Fruit fly (Drosophila melanogaster) whole organism, embryonic: ENCODE data around the gene CG45011.

Experiments used
- B-H2 ChIP-seq: fragments of 200-800 bp; sonication (Bioruptor generic); optimal IDR thresholded peaks from 2 replicates; lab custom pipeline; 2018; ENCODE audit warnings: missing biosample characterization, mild to moderate bottlenecking, missing genetic modification characterization
- CG10431 ChIP-seq: fragments of 200-800 bp; sonication (Bioruptor generic); optimal IDR thresholded peaks from 3 replicates; lab custom pipeline; 2018; ENCODE audit warnings: missing biosample characterization, mild to moderate bottlenecking, missing genetic modification characterization
- CG11695 ChIP-seq: fragments of 200-800 bp; sonication (Bioruptor generic); IDR thresholded peaks from 3 replicates; pipeline ENCODE4 v1.3.6; 2022; ENCODE audit warnings: missing biosample characterization, missing genetic modification characterization
- CG13894 ChIP-seq: fragments of 200-800 bp; sonication (Bioruptor generic); optimal IDR thresholded peaks from 3 replicates; lab custom pipeline; 2018; ENCODE audit warnings: missing biosample characterization, mild to moderate bottlenecking, missing genetic modification characterization, moderate library complexity
- CG14050 ChIP-seq: fragments of 200-800 bp; sonication (Bioruptor generic); IDR thresholded peaks from 3 replicates; pipeline ENCODE4 v1.3.6; 2022; ENCODE audit warnings: missing biosample characterization, missing genetic modification characterization
- CG17385 ChIP-seq: fragments of 200-800 bp; sonication (Bioruptor generic); optimal IDR thresholded peaks from 3 replicates; lab custom pipeline; 2018; ENCODE audit warnings: missing biosample characterization, mild to moderate bottlenecking, missing genetic modification characterization
- CG1832 ChIP-seq: fragments of 200-800 bp; sonication (Bioruptor generic); optimal IDR thresholded peaks from 2 replicates; lab custom pipeline; 2017; ENCODE audit warnings: missing biosample characterization, mild to moderate bottlenecking, missing genetic modification characterization, inconsistent platforms
- CG2678 ChIP-seq: fragments of 200-800 bp; sonication (Bioruptor generic); optimal IDR thresholded peaks from 3 replicates; lab custom pipeline; 2019; ENCODE audit warnings: missing biosample characterization, mild to moderate bottlenecking, missing genetic modification characterization, moderate library complexity
- CG3163 ChIP-seq: fragments of 200-800 bp; sonication (Bioruptor generic); optimal IDR thresholded peaks from 3 replicates; lab custom pipeline; 2016; ENCODE audit warnings: missing biosample characterization, missing genetic modification characterization
- CG34224 ChIP-seq: fragments of 200-800 bp; sonication (Bioruptor generic); IDR thresholded peaks from 3 replicates; pipeline ENCODE4 v1.3.6; 2022; ENCODE audit warnings: missing biosample characterization, missing genetic modification characterization; ENCODE audit not compliant: partially characterized antibody
- CG34422 ChIP-seq: fragments of 200-800 bp; sonication (Bioruptor generic); IDR thresholded peaks from 3 replicates; pipeline ENCODE4 v1.3.6; 2022; ENCODE audit warnings: missing biosample characterization, missing genetic modification characterization
- CG42726 ChIP-seq: fragments of 200-800 bp; sonication (Bioruptor generic); IDR thresholded peaks from 2 replicates; pipeline ENCODE4 v1.3.6; 2022; ENCODE audit warnings: missing biosample characterization, missing genetic modification characterization; ENCODE audit not compliant: partially characterized antibody
- CG4282 ChIP-seq: fragments of 200-800 bp; sonication (Bioruptor generic); optimal IDR thresholded peaks from 2 replicates; lab custom pipeline; 2016; ENCODE audit warnings: missing biosample characterization, missing genetic modification characterization
- CG4404 ChIP-seq: fragments of 200-800 bp; sonication (Bioruptor generic); IDR thresholded peaks from 2 replicates; pipeline ENCODE4 v1.3.6; 2022; ENCODE audit warnings: missing biosample characterization, missing genetic modification characterization
- Camta ChIP-seq: fragments of 200-800 bp; sonication (Bioruptor generic); optimal IDR thresholded peaks from 2 replicates; lab custom pipeline; 2016; ENCODE audit warnings: missing biosample characterization, missing genetic modification characterization
- Deaf1 ChIP-seq: fragments of 200-800 bp; optimal IDR thresholded peaks from 3 replicates; lab custom pipeline; 2019; ENCODE audit warnings: missing biosample characterization, mild to moderate bottlenecking, missing genetic modification characterization, moderate library complexity
- Dfd ChIP-seq, 2 experiments: fragments of >200 bp; optimal IDR thresholded peaks; 2 replicates each; lab custom pipeline; 2017; ENCODE audit warnings: missing biosample characterization in 2 of 2, missing genetic modification characterization in 2 of 2
- Dll ChIP-seq: fragments of 200-800 bp; sonication (Bioruptor generic); IDR thresholded peaks from 4 replicates; pipeline ENCODE4 v1.3.6; 2022; ENCODE audit warnings: missing biosample characterization, missing genetic modification characterization; ENCODE audit not compliant: partially characterized antibody
- Drgx ChIP-seq: fragments of 200-800 bp; sonication (Bioruptor generic); IDR thresholded peaks from 2 replicates; pipeline ENCODE4 v1.3.6; 2022; ENCODE audit warnings: missing biosample characterization, missing genetic modification characterization
- ERR ChIP-seq: fragments of 200-800 bp; sonication (Bioruptor generic); optimal IDR thresholded peaks from 2 replicates; lab custom pipeline; 2016; ENCODE audit warnings: missing biosample characterization, missing genetic modification characterization
- H15 ChIP-seq: fragments of 200-800 bp; sonication (Bioruptor generic); IDR thresholded peaks from 3 replicates; pipeline ENCODE4 v1.3.6; 2022; ENCODE audit warnings: missing biosample characterization, missing genetic modification characterization
- HLH4C ChIP-seq: fragments of 200-800 bp; sonication (Bioruptor generic); IDR thresholded peaks from 3 replicates; pipeline ENCODE4 v1.3.6; 2022; ENCODE audit warnings: missing biosample characterization, missing genetic modification characterization; ENCODE audit not compliant: partially characterized antibody
- Hr3 ChIP-seq: fragments of 200-800 bp; sonication (Bioruptor generic); optimal IDR thresholded peaks from 3 replicates; lab custom pipeline; 2016; ENCODE audit warnings: missing biosample characterization, missing genetic modification characterization
- Hr39 ChIP-seq: fragments of >200 bp; optimal IDR thresholded peaks from 2 replicates; lab custom pipeline; 2017
- Med ChIP-seq: fragments of 200-800 bp; sonication (Bioruptor generic); peaks from one replicate; lab custom pipeline; 2016; ENCODE audit warnings: missing biosample characterization, missing genetic modification characterization, mild to moderate bottlenecking, inconsistent platforms, moderate library complexity
- Nf-YB ChIP-seq: fragments of 200-800 bp; sonication (Bioruptor generic); optimal IDR thresholded peaks from 3 replicates; lab custom pipeline; 2019; ENCODE audit warnings: missing biosample characterization, mild to moderate bottlenecking, missing genetic modification characterization, moderate library complexity
- Nf-YC ChIP-seq: fragments of 200-800 bp; optimal IDR thresholded peaks from 3 replicates; lab custom pipeline; 2019; ENCODE audit warnings: missing biosample characterization, mild to moderate bottlenecking, missing genetic modification characterization, moderate library complexity
- Side ChIP-seq: fragments of 200-800 bp; sonication (Bioruptor generic); optimal IDR thresholded peaks from 2 replicates; lab custom pipeline; 2016; ENCODE audit warnings: missing biosample characterization, missing genetic modification characterization
- Trl ChIP-seq, 3 experiments: fragments of >200 bp in 2 of 3; fragments of 200-800 bp in 1 of 3; sonication (Bioruptor generic) in 1 of 3; optimal IDR thresholded peaks; 2 replicates in 1 of 3; 3 replicates in 2 of 3; lab custom pipeline; 2016 to 2017; ENCODE audit warnings: missing biosample characterization in 1 of 3, missing genetic modification characterization in 1 of 3
- abd-A ChIP-seq: fragments of 200-800 bp; sonication (Bioruptor generic); optimal IDR thresholded peaks from 3 replicates; lab custom pipeline; 2019; ENCODE audit warnings: missing biosample characterization, mild to moderate bottlenecking, missing genetic modification characterization, moderate library complexity
- ac ChIP-seq: fragments of 200-800 bp; sonication (Bioruptor generic); optimal IDR thresholded peaks from 3 replicates; lab custom pipeline; 2017; ENCODE audit warnings: missing biosample characterization, mild to moderate bottlenecking, missing genetic modification characterization
- bowl ChIP-seq: fragments of 200-800 bp; sonication (Bioruptor generic); IDR thresholded peaks from 2 replicates; pipeline ENCODE4 v1.3.6; 2022; ENCODE audit warnings: missing biosample characterization, missing genetic modification characterization
- bsh ChIP-seq, 2 experiments: fragments of 200-800 bp; sonication (Bioruptor generic); optimal IDR thresholded peaks; 2 replicates each; lab custom pipeline; 2017 to 2018; ENCODE audit warnings: mild to moderate bottlenecking in 2 of 2, missing biosample characterization in 2 of 2, missing genetic modification characterization in 2 of 2, moderate library complexity in 1 of 2
- chm ChIP-seq: fragments of 200-800 bp; sonication (Bioruptor generic); IDR thresholded peaks from 2 replicates; pipeline ENCODE4 v1.3.6; 2022; ENCODE audit warnings: missing biosample characterization, missing genetic modification characterization
- crol ChIP-seq: fragments of 200-800 bp; sonication (Bioruptor generic); IDR thresholded peaks from 2 replicates; pipeline ENCODE4 v1.3.6; 2022; ENCODE audit warnings: missing biosample characterization, missing genetic modification characterization
- ewg ChIP-seq: fragments of 200-800 bp; sonication (Bioruptor generic); optimal IDR thresholded peaks from 3 replicates; lab custom pipeline; 2017; ENCODE audit warnings: mild to moderate bottlenecking, missing biosample characterization, missing genetic modification reagents, missing genetic modification characterization
- insv ChIP-seq, 2 experiments: fragments of 200-800 bp; sonication (Bioruptor generic); optimal IDR thresholded peaks; 3 replicates each; lab custom pipeline; 2016 to 2018; ENCODE audit warnings: missing biosample characterization in 2 of 2, missing genetic modification characterization in 2 of 2
- kah ChIP-seq: fragments of 200-800 bp; sonication (Bioruptor generic); optimal IDR thresholded peaks from 2 replicates; lab custom pipeline; 2018; ENCODE audit warnings: missing biosample characterization, mild to moderate bottlenecking, missing genetic modification characterization
- klu ChIP-seq: fragments of 200-800 bp; sonication (Bioruptor generic); IDR thresholded peaks from 2 replicates; pipeline ENCODE4 v1.3.6; 2022; ENCODE audit warnings: missing biosample characterization, missing genetic modification characterization
- lola ChIP-seq, 3 experiments: fragments of >200 bp in 2 of 3; fragments of 200-800 bp in 1 of 3; sonication (Bioruptor generic) in 1 of 3; optimal IDR thresholded peaks; 2 replicates each; lab custom pipeline; 2017 to 2019; ENCODE audit warnings: missing biosample characterization in 3 of 3, missing genetic modification characterization in 3 of 3, mild to moderate bottlenecking in 1 of 3, moderate library complexity in 1 of 3
- luna ChIP-seq: fragments of 200-800 bp; sonication (Bioruptor generic); optimal IDR thresholded peaks from 2 replicates; lab custom pipeline; 2016; ENCODE audit warnings: missing biosample characterization, missing genetic modification characterization
- nom ChIP-seq: fragments of 200-800 bp; sonication (Bioruptor generic); optimal IDR thresholded peaks from 2 replicates; lab custom pipeline; 2017; ENCODE audit warnings: missing biosample characterization, missing genetic modification characterization, mild to moderate bottlenecking, moderate library complexity, missing genetic modification reagents
- onecut ChIP-seq: fragments of 200-800 bp; sonication (Bioruptor generic); IDR thresholded peaks from 2 replicates; pipeline ENCODE4 v1.3.6; 2022; ENCODE audit warnings: missing biosample characterization, missing genetic modification characterization
- psq ChIP-seq: fragments of 200-800 bp; sonication (Bioruptor generic); optimal IDR thresholded peaks from 2 replicates; lab custom pipeline; 2017; ENCODE audit warnings: missing biosample characterization, missing genetic modification characterization
- sens ChIP-seq: fragments of 200-800 bp; sonication (Bioruptor generic); peaks from one replicate; lab custom pipeline; 2016; ENCODE audit warnings: missing biosample characterization, missing genetic modification characterization
- tap ChIP-seq: fragments of 200-800 bp; optimal IDR thresholded peaks from 3 replicates; lab custom pipeline; 2019; ENCODE audit warnings: missing biosample characterization, mild to moderate bottlenecking, missing genetic modification characterization, moderate library complexity
- yki ChIP-seq: fragments of >200 bp; optimal IDR thresholded peaks from 3 replicates; lab custom pipeline; 2018

Gene CG45011

dm6 chr2L:11797127-11797526 is 36.8 kb upstream of the CG45011 start:
- peak; percentile 14 for TF ChIP-seq kah (GFP tag; lab: Kevin White, UChicago)
- peak in 1 of 2 experiments; percentile 84 for TF ChIP-seq Dfd (GFP tag; optimal IDR thresholded peaks at IDR 0.05; lab: Kevin White, UChicago)
- peak; percentile 50 for TF ChIP-seq Med (GFP tag; lab: Kevin White, UChicago)
- 0 out of 2 replicates have a peak, but pooled peaks have one; percentile 16 for TF ChIP-seq CG42726
- TF ChIP-seq CG4404 (GFP tag; lab: Robert Waterston, UW), result no peak
- no peak for TF ChIP-seq tap (tag; lab: Kevin White, UChicago)
- no peak for TF ChIP-seq ac (GFP tag; lab: Kevin White, UChicago)

dm6 chr2L:11804228-11805044 is 29.4 kb upstream of the CG45011 start:
- TF ChIP-seq Nf-YB (peak; percentile 57), B-H2 (no peak), bowl (GFP tag; lab: Robert Waterston, UW) (no peak), CG14050 (GFP tag; lab: Robert Waterston, UW) (no peak), crol (GFP tag; lab: Robert Waterston, UW) (peak; percentile 99), CG1832 (peak; percentile 19), chm (GFP tag; lab: Robert Waterston, UW) (no peak), ewg (peak; percentile 86), CG34422 (0 out of 3 replicates have a peak, but pooled peaks have one; percentile 26), yki (peak; percentile 33), CG4282 (GFP tag; lab: Kevin White, UChicago) (no peak), Hr39 (peak; percentile 29), psq (peak; percentile 6), CG10431 (GFP tag; lab: Kevin White, UChicago) (peak; percentile 15), CG13894 (tag; lab: Kevin White, UChicago) (peak; percentile 37), luna (no peak), CG34224 (GFP tag; lab: Robert Waterston, UW) (0 out of 3 replicates have a peak, but pooled peaks have one; percentile 33), CG3163 (GFP tag; lab: Kevin White, UChicago) (peak; percentile 35), klu (GFP tag; lab: Robert Waterston, UW) (no peak), Trl (optimal IDR thresholded peaks at IDR 0.05; lab: Kevin White, UChicago) (peak; percentile 75 to 86), Trl (GFP tag; optimal IDR thresholded peaks at IDR 0.05; lab: Kevin White, UChicago) (no peak), sens (peak; percentile 27), Hr3 (GFP tag; lab: Kevin White, UChicago) (no peak), Med (GFP tag; lab: Kevin White, UChicago) (peak; percentile 59), ERR (no peak), nom (peak; percentile 28), abd-A (tag; lab: Kevin White, UChicago) (peak; percentile 94), insv (GFP tag; optimal IDR thresholded peaks at IDR 0.05; lab: Kevin White, UChicago) (peak in 1 of 2 experiments; percentile 32), CG2678 (tag; lab: Kevin White, UChicago) (no peak), Deaf1 (tag; lab: Kevin White, UChicago) (peak; percentile 60), H15 (GFP tag; lab: Robert Waterston, UW) (no peak), Camta (no peak), Side (no peak), CG17385 (GFP tag; lab: Kevin White, UChicago) (peak; percentile 56), Drgx (GFP tag; lab: Robert Waterston, UW) (0 out of 2 replicates have a peak, but pooled peaks have one; percentile 20), onecut (GFP tag; lab: Robert Waterston, UW) (peak; percentile 88), Dll (GFP tag; lab: Robert Waterston, UW) (0 out of 4 replicates have a peak, but pooled peaks have one; percentile 23), bsh (GFP tag; optimal IDR thresholded peaks at IDR 0.05; lab: Kevin White, UChicago) (peak in 1 of 2 experiments; percentile 11), lola (GFP tag; optimal IDR thresholded peaks at IDR 0.05; lab: Kevin White, UChicago) (no peak), Nf-YC (tag; lab: Kevin White, UChicago) (peak; percentile 66), CG11695 (GFP tag; lab: Robert Waterston, UW) (0 out of 3 replicates have a peak, but pooled peaks have one; percentile 31), HLH4C (GFP tag; lab: Robert Waterston, UW) (0 out of 3 replicates have a peak, but pooled peaks have one; percentile 23)
